Worm (Caenorhabditis elegans) whole organism, L3 larva: ENCODE results near the gene R13D11.10.

Experiments used
- R02D3.7 ChIP-seq: fragments of 150-350 bp; optimal IDR thresholded peaks from 2 replicates; lab custom pipeline; 2014; ENCODE audit warnings: missing biosample characterization, missing genetic modification characterization
- aly-2 ChIP-seq: fragments of 150-350 bp; optimal IDR thresholded peaks from 2 replicates; lab custom pipeline; 2014; ENCODE audit warnings: missing biosample characterization, missing genetic modification characterization
- nhr-237 ChIP-seq: fragments of 150-350 bp; optimal IDR thresholded peaks from 2 replicates; lab custom pipeline; 2014; ENCODE audit warnings: missing biosample characterization, missing genetic modification characterization

- no peak for TF ChIP-seq nhr-237 (tag; lab: Kevin White, UChicago)
- no peak for TF ChIP-seq aly-2 (tag; lab: Kevin White, UChicago)
- TF ChIP-seq R02D3.7: peak; percentile 70
Measured at ce11 chrV:773256-773655, 39.7 kb downstream of the R13D11.10 start, which contains the start of gene sti-1.
